Fruit fly (Drosophila melanogaster) whole organism, pupa: ENCODE results near the gene Rtca.

Experiments
- CG10348 ChIP-seq: fragments of 200-800 bp; sonication (Bioruptor generic); IDR thresholded peaks from 2 replicates; pipeline ENCODE4 v1.3.6; 2022; ENCODE audit warnings: missing biosample characterization, missing genetic modification characterization
- CG8159 ChIP-seq: fragments of 200-800 bp; sonication (Bioruptor generic); optimal IDR thresholded peaks from 3 replicates; lab custom pipeline; 2018; ENCODE audit warnings: missing biosample characterization, mild to moderate bottlenecking, missing genetic modification characterization, moderate library complexity
- D1 ChIP-seq: fragments of 200-800 bp; sonication (Bioruptor generic); optimal IDR thresholded peaks from 2 replicates; lab custom pipeline; 2018; ENCODE audit warnings: missing biosample characterization, mild to moderate bottlenecking, missing genetic modification characterization, moderate library complexity
- Pif1A ChIP-seq: fragments of 200-800 bp; sonication (Bioruptor generic); optimal IDR thresholded peaks from 3 replicates; lab custom pipeline; 2016; ENCODE audit warnings: missing biosample characterization, missing genetic modification characterization
- Pif1B ChIP-seq: fragments of 200-800 bp; sonication (Bioruptor generic); optimal IDR thresholded peaks from 3 replicates; lab custom pipeline; 2016; ENCODE audit warnings: missing biosample characterization, missing genetic modification characterization
- rn ChIP-seq: fragments of 200-800 bp; sonication (Bioruptor generic); IDR thresholded peaks from 2 replicates; pipeline ENCODE4 v1.3.6; 2022; ENCODE audit warnings: missing biosample characterization, missing genetic modification characterization

dm6 chrX:2096341-2096740 is 24.1 kb downstream of the Rtca start:
- TF ChIP-seq CG10348 (GFP tag; lab: Robert Waterston, UW) (no peak), Pif1A (GFP tag; lab: Kevin White, UChicago) (no peak), Pif1B (GFP tag; lab: Kevin White, UChicago) (no peak), D1 (tag; lab: Kevin White, UChicago) (no peak), rn (GFP tag; lab: Robert Waterston, UW) (no peak), CG8159 (tag; lab: Kevin White, UChicago) (no peak)
